Worm (Caenorhabditis elegans) whole organism, L4 larva: ENCODE results near the gene cyp-32B1.

Experiments used
- ceh-82 ChIP-seq: sonication (generic microtip); optimal IDR thresholded peaks from 2 replicates; lab custom pipeline; 2017; ENCODE audit warnings: missing biosample characterization, missing genetic modification characterization
- daf-8 ChIP-seq: fragments of 200-800 bp; sonication (Bioruptor generic); IDR thresholded peaks from 2 replicates; pipeline ENCODE4 v1.3.6; 2022; ENCODE audit warnings: missing genetic modification characterization, missing compliant biosample characterization
- dmd-8 ChIP-seq: fragments of 200-800 bp; sonication (Bioruptor generic); IDR thresholded peaks from 2 replicates; pipeline ENCODE4 v1.3.6; 2022; ENCODE audit warnings: missing genetic modification characterization, missing compliant biosample characterization
- jun-1 ChIP-seq: fragments of 150-350 bp; optimal IDR thresholded peaks from 2 replicates; lab custom pipeline; 2014; ENCODE audit warnings: missing biosample characterization, missing genetic modification reagents, missing genetic modification characterization
- lin-13 ChIP-seq: fragments of 150-350 bp; optimal IDR thresholded peaks from 2 replicates; lab custom pipeline; 2014; ENCODE audit warnings: missing biosample characterization, missing genetic modification reagents, missing genetic modification characterization
- lin-39 ChIP-seq: fragments of 150-350 bp; optimal IDR thresholded peaks from 2 replicates; lab custom pipeline; 2014; ENCODE audit warnings: missing biosample characterization, missing genetic modification reagents, missing genetic modification characterization
- mdl-1 ChIP-seq, 2 experiments: fragments of 150-350 bp in 1 of 2; sonication (generic microtip) in 1 of 2; optimal IDR thresholded peaks; 2 replicates each; lab custom pipeline; 2014 to 2017; ENCODE audit warnings: missing biosample characterization in 2 of 2, missing genetic modification characterization in 2 of 2
- nhr-11 ChIP-seq: fragments of 150-350 bp; optimal IDR thresholded peaks from 2 replicates; lab custom pipeline; 2014; ENCODE audit warnings: missing biosample characterization, missing genetic modification characterization
- nhr-6 ChIP-seq: fragments of 150-350 bp; optimal IDR thresholded peaks from 2 replicates; lab custom pipeline; 2014; ENCODE audit warnings: missing biosample characterization, missing genetic modification characterization
- unc-62 ChIP-seq, 3 experiments: fragments of 150-350 bp in 1 of 3; sonication (generic microtip); optimal IDR thresholded peaks in 2 of 3; peaks in 1 of 3; 1 replicate in 1 of 3; 2 replicates in 2 of 3; lab custom pipeline; 2014 to 2017; ENCODE audit warnings: missing biosample characterization in 3 of 3, missing genetic modification characterization in 3 of 3, missing genetic modification reagents in 3 of 3, missing genotype in 1 of 3

DNA sequence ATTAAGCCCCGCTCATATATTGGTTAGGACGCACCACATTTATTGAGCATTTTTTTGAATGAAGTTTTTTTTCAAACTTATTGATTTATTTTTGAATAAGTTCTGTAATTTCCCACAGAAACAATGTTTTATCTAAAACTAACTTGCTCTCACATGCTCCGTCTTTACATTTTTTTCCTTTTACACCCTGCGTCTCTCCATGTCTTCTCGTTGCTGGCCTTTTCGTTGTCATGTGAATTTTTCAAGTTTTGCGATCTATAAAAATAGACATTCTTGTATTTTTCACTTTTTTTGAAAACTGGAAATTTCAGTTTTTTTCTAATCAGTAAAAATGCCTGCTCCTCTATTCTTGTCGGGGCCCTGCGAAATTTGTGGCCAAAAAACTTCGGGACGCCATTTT, 29.7 kb upstream of the cyp-32B1 start, which contains the start of gene nhr-134:
- no peak for TF ChIP-seq nhr-6
- no peak for TF ChIP-seq lin-13 (GFP tag; lab: Kevin White, UChicago)
- TF ChIP-seq dmd-8 (GFP tag; lab: Robert Waterston, UW) = no peak
- no peak for TF ChIP-seq jun-1
- TF ChIP-seq unc-62 (GFP tag; optimal IDR thresholded peaks at IDR 0.05 in 1 of 2; lab: Kevin White, UChicago) = peak in 1 of 2 experiments; percentile 55
- TF ChIP-seq unc-62 (tag; optimal IDR thresholded peaks at IDR 0.05; lab: Kevin White, UChicago) = no peak
- TF ChIP-seq mdl-1 (tag; optimal IDR thresholded peaks at IDR 0.05; lab: Kevin White, UChicago) = no peak
- no peak for TF ChIP-seq ceh-82 (tag; lab: Kevin White, UChicago)
- no peak for TF ChIP-seq daf-8 (GFP tag; lab: Robert Waterston, UW)
- no peak for TF ChIP-seq lin-39
- TF ChIP-seq nhr-11 = no peak
